Fruit fly (Drosophila melanogaster): Measurements from ENCODE around the gene CG32983.

DNA sequence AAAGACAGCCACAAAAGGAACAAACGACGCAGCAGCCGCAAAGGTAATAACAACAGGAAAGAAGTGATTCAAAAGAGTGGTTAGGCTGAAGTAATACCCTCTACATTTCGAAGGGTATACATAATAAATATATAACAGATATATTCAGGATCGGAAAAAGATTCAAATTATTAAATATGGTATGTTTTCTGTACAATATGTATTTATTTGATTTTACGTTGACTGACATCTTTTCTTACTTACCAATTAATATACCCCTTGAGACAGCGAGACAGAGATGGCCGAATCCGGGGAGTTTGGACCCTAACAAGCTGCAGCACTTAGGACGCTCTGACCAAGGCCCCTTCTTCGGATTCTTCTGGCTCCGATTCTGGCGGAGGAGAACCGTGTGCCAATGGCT, 40.6 kb downstream of the CG32983 start:
- no peak for TF ChIP-seq psq (optimal IDR thresholded peaks at IDR 0.05)
- TF ChIP-seq insv (optimal IDR thresholded peaks at IDR 0.05): no peak
- no peak for TF ChIP-seq h (optimal IDR thresholded peaks at IDR 0.05)

Data from Kc167 (cell line).